Fruit fly (Drosophila melanogaster): ENCODE results near the gene Ada.
A peak's percentile ranks its signal among the peaks of the same experiment; 100 is the strongest.

Ada gene

DNA sequence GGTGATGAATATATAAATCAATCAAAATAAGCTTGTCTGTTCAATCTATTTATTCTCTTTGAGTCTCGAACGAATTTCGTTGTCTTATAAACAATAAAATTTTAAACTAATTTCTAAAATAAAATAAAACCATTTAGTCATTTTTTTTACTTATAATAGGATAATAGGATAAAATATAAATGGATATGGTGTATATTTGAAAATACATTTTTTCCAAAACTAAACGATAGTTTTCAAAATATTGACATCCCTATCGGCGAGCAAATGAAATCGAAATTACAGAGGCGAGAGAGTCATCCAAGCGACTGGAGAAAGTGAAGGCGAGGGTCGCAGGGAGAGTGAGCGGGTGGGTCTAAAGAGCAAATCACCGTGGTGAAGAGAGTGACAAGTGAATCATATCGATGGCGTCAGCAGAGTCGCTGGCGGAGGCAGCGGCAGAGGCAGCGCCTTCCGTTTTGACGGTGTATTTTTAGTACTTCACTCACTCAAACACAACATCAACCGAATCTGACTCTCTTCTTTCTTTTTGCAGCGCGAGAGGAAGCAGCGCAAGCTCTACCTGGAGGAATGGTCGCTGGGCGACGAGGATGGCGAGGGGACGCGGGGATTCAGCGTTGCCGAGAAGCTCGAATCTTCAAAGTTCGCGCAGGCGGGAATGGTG lies 7.5 kb upstream of the Ada start (continued):
- TF ChIP-seq danr (GFP tag; IDR thresholded peaks at IDR 0.05) (no peak), CG9609 (GFP tag; optimal IDR thresholded peaks at IDR 0.05) (peak; percentile 36), Atf6 (GFP tag; IDR thresholded peaks at IDR 0.05) (no peak), trem (tag; optimal IDR thresholded peaks at IDR 0.05) (peak; percentile 96), CG10959 (GFP tag; IDR thresholded peaks at IDR 0.05) (no peak), dm (GFP tag; optimal IDR thresholded peaks at IDR 0.05) (no peak), fru (optimal IDR thresholded peaks at IDR 0.05) (no peak), CG1233 (GFP tag; optimal IDR thresholded peaks at IDR 0.05) (peak; percentile 98), CG32772 (GFP tag; IDR thresholded peaks at IDR 0.05) (no peak), grn (GFP tag; optimal IDR thresholded peaks at IDR 0.05) (no peak), Dip3 (GFP tag; optimal IDR thresholded peaks at IDR 0.05) (peak; percentile 58), CG6272 (GFP tag; IDR thresholded peaks at IDR 0.05) (peak; percentile 89), Optix (GFP tag; IDR thresholded peaks at IDR 0.05) (no peak), dimm (GFP tag; IDR thresholded peaks at IDR 0.05) (no peak), eyg (GFP tag; optimal IDR thresholded peaks at IDR 0.05) (no peak), B-H1 (GFP tag; IDR thresholded peaks at IDR 0.05) (no peak), CG10543 (GFP tag; optimal IDR thresholded peaks at IDR 0.05) (peak; percentile 98), gce (GFP tag; IDR thresholded peaks at IDR 0.05) (no peak), pan (optimal IDR thresholded peaks at IDR 0.05) (no peak), pan (GFP tag; optimal IDR thresholded peaks at IDR 0.05 in 1 of 2, IDR thresholded peaks at IDR 0.05 in 1 of 2) (no peak), Nf-YB (GFP tag; optimal IDR thresholded peaks at IDR 0.05) (peak; percentile 92), CG4730 (GFP tag; IDR thresholded peaks at IDR 0.05) (no peak), hb (GFP tag; IDR thresholded peaks at IDR 0.05; ENCODE audit: partially characterized antibody) (no peak), E2f2 (GFP tag; IDR thresholded peaks at IDR 0.05) (no peak), Hr3 (GFP tag; optimal IDR thresholded peaks at IDR 0.05) (peak; percentile 96), tx (GFP tag; optimal IDR thresholded peaks at IDR 0.05) (peak; percentile 39), H2.0 (GFP tag; IDR thresholded peaks at IDR 0.05) (no peak), CG9817 (tag; optimal IDR thresholded peaks at IDR 0.05) (peak; percentile 97), zfh2 (GFP tag; optimal IDR thresholded peaks at IDR 0.05) (peak; percentile 70), CG16815 (GFP tag; optimal IDR thresholded peaks at IDR 0.05) (peak; percentile 94), CG18476 (GFP tag; optimal IDR thresholded peaks at IDR 0.05) (peak; percentile 90), salm (tag; optimal IDR thresholded peaks at IDR 0.05) (peak; percentile 98), ind (GFP tag; optimal IDR thresholded peaks at IDR 0.05) (peak; percentile 95), pho (GFP tag; optimal IDR thresholded peaks at IDR 0.05) (peak; percentile 67), PHDP (tag; optimal IDR thresholded peaks at IDR 0.05) (peak; percentile 99), tgo (GFP tag; IDR thresholded peaks at IDR 0.05) (no peak), CG42726 (GFP tag; IDR thresholded peaks at IDR 0.05; ENCODE audit: partially characterized antibody) (no peak), CG10462 (GFP tag; optimal IDR thresholded peaks at IDR 0.05) (peak; percentile 91), CG30020 (tag; optimal IDR thresholded peaks at IDR 0.05) (peak; percentile 91), repo (GFP tag; optimal IDR thresholded peaks at IDR 0.05) (peak; percentile 23), CG31224 (GFP tag; IDR thresholded peaks at IDR 0.05) (no peak), cg (GFP tag; optimal IDR thresholded peaks at IDR 0.05) (peak; percentile 42), pb (GFP tag; optimal IDR thresholded peaks at IDR 0.05) (peak; percentile 41), CG15696 (tag; optimal IDR thresholded peaks at IDR 0.05) (peak; percentile 96), chm (GFP tag; IDR thresholded peaks at IDR 0.05) (no peak), CG14860 (GFP tag; IDR thresholded peaks at IDR 0.05; ENCODE audit: partially characterized antibody) (no peak), usp (GFP tag; optimal IDR thresholded peaks at IDR 0.05) (no peak), CG7271 (tag; optimal IDR thresholded peaks at IDR 0.05) (peak; percentile 96), CG18262 (tag; optimal IDR thresholded peaks at IDR 0.05) (peak; percentile 100), CG2678 (tag; optimal IDR thresholded peaks at IDR 0.05) (peak; percentile 99), Fer2 (tag; optimal IDR thresholded peaks at IDR 0.05) (peak; percentile 97), Dad (GFP tag; optimal IDR thresholded peaks at IDR 0.05) (peak; percentile 58)
